Worm (Caenorhabditis elegans): ENCODE results near the gene K05G3.1.
"Not testable (repeated sequence)": the region's sequence is repeated elsewhere in the genome, so short reads cannot be mapped to it uniquely, and the experiment has no call there.

Gene K05G3.1

ce11 chrX:16494630-16495029 lies 6.5 kb upstream of the K05G3.1 start, which contains the start of gene K05G3.2:
TSS of gene K05G3.2 (plus strand) at chrX:16494930.
- TF ChIP-seq pes-1 (GFP tag; IDR thresholded peaks at IDR 0.05) (no peak), flt-1 (GFP tag; IDR thresholded peaks at IDR 0.05) (no peak), ceh-13 (GFP tag; optimal IDR thresholded peaks at IDR 0.05) (no peak), F13C5.2 (tag; optimal IDR thresholded peaks at IDR 0.05) (no peak), hnd-1 (tag; optimal IDR thresholded peaks at IDR 0.05) (no peak), tbx-37 (GFP tag; conservative IDR thresholded peaks at IDR 0.05) (no peak), aly-1 (tag; optimal IDR thresholded peaks at IDR 0.05) (no peak), hmg-4 (GFP tag; optimal IDR thresholded peaks at IDR 0.05) (no peak), B0310.2 (tag; optimal IDR thresholded peaks at IDR 0.05) (no peak)

- TF ChIP-seq ceh-36 (tag; optimal IDR thresholded peaks at IDR 0.05) (no peak), flt-1 (GFP tag; IDR thresholded peaks at IDR 0.05) (no peak), ama-1 (optimal IDR thresholded peaks at IDR 0.05) (no peak), hmg-4 (GFP tag; optimal IDR thresholded peaks at IDR 0.05) (no peak), ceh-13 (GFP tag; optimal IDR thresholded peaks at IDR 0.05) (no peak), aly-1 (tag; optimal IDR thresholded peaks at IDR 0.05) (no peak), tbx-11 (GFP tag; IDR thresholded peaks at IDR 0.05) (no peak), pes-1 (GFP tag; IDR thresholded peaks at IDR 0.05) (peak; percentile 60; the same call in 1 of the 2 replicates), tbx-37 (GFP tag; conservative IDR thresholded peaks at IDR 0.05) (no peak), hmbx-1 (tag; optimal IDR thresholded peaks at IDR 0.05) (no peak), sea-1 (GFP tag; conservative IDR thresholded peaks at IDR 0.05) (0 out of 2 replicates have a peak, but pooled peaks have one; percentile 59), scrt-1 (GFP tag; IDR thresholded peaks at IDR 0.05) (0 out of 2 replicates have a peak, but pooled peaks have one; percentile 45), ets-7 (tag; optimal IDR thresholded peaks at IDR 0.05) (no peak), hnd-1 (tag; optimal IDR thresholded peaks at IDR 0.05) (no peak), F13C5.2 (tag; optimal IDR thresholded peaks at IDR 0.05) (no peak), tra-4 (tag; optimal IDR thresholded peaks at IDR 0.05) (no peak), B0310.2 (tag; optimal IDR thresholded peaks at IDR 0.05) (no peak)
These were observed 1.9 kb downstream of the K05G3.1 start for ce11 chrX:16502997-16503396.

- no peak for TF ChIP-seq tbx-37 (GFP tag; conservative IDR thresholded peaks at IDR 0.05)
- TF ChIP-seq ama-1 (optimal IDR thresholded peaks at IDR 0.05): no peak
- no peak for TF ChIP-seq tra-4 (tag; optimal IDR thresholded peaks at IDR 0.05)
- no peak for TF ChIP-seq aly-1 (tag; optimal IDR thresholded peaks at IDR 0.05)
- no peak for TF ChIP-seq hmg-4 (GFP tag; optimal IDR thresholded peaks at IDR 0.05)
- no peak for TF ChIP-seq ets-7 (tag; optimal IDR thresholded peaks at IDR 0.05)
- no peak for TF ChIP-seq tbx-11 (GFP tag; IDR thresholded peaks at IDR 0.05)
- TF ChIP-seq ceh-13 (GFP tag; optimal IDR thresholded peaks at IDR 0.05): no peak
- no peak for TF ChIP-seq hnd-1 (tag; optimal IDR thresholded peaks at IDR 0.05)
- TF ChIP-seq scrt-1 (GFP tag; IDR thresholded peaks at IDR 0.05): no peak
- TF ChIP-seq ceh-36 (tag; optimal IDR thresholded peaks at IDR 0.05): no peak
- TF ChIP-seq hmbx-1 (tag; optimal IDR thresholded peaks at IDR 0.05): no peak
- no peak for TF ChIP-seq sea-1 (GFP tag; conservative IDR thresholded peaks at IDR 0.05)
- no peak for TF ChIP-seq flt-1 (GFP tag; IDR thresholded peaks at IDR 0.05)
- TF ChIP-seq pes-1 (GFP tag; IDR thresholded peaks at IDR 0.05): no peak
- TF ChIP-seq B0310.2 (tag; optimal IDR thresholded peaks at IDR 0.05): no peak
- TF ChIP-seq F13C5.2 (tag; optimal IDR thresholded peaks at IDR 0.05): no peak
These were observed 4.2 kb downstream of the K05G3.1 start, which contains the start of gene T25D1.3 for ce11 chrX:16505348-16505747. TSS of gene T25D1.3 (plus strand) at chrX:16505648.

- TF ChIP-seq pes-1 (GFP tag; IDR thresholded peaks at IDR 0.05); F13C5.2 (tag; optimal IDR thresholded peaks at IDR 0.05); hnd-1 (tag; optimal IDR thresholded peaks at IDR 0.05): not testable (repeated sequence)
These were observed 14.1 kb downstream of the K05G3.1 start, which contains the start of gene T25D1.2 for ce11 chrX:16515265-16515664. TSS of gene T25D1.2 (plus strand) at chrX:16515565.

- TF ChIP-seq tbx-11 (GFP tag; IDR thresholded peaks at IDR 0.05) (no peak), tbx-37 (GFP tag; conservative IDR thresholded peaks at IDR 0.05) (no peak), tra-4 (tag; optimal IDR thresholded peaks at IDR 0.05) (no peak), hnd-1 (tag; optimal IDR thresholded peaks at IDR 0.05) (no peak), ceh-36 (tag; optimal IDR thresholded peaks at IDR 0.05) (no peak), ama-1 (optimal IDR thresholded peaks at IDR 0.05) (no peak), F13C5.2 (tag; optimal IDR thresholded peaks at IDR 0.05) (no peak), pes-1 (GFP tag; IDR thresholded peaks at IDR 0.05) (no peak), scrt-1 (GFP tag; IDR thresholded peaks at IDR 0.05) (no peak), ceh-13 (GFP tag; optimal IDR thresholded peaks at IDR 0.05) (no peak)
These were observed 17.6 kb downstream of the K05G3.1 start for ce11 chrX:16518771-16519170.

- TF ChIP-seq ets-7 (tag; optimal IDR thresholded peaks at IDR 0.05) (no peak), tra-4 (tag; optimal IDR thresholded peaks at IDR 0.05) (no peak), ama-1 (optimal IDR thresholded peaks at IDR 0.05) (no peak)
These were observed 18.4 kb downstream of the K05G3.1 start, which contains the start of gene T25D1.1 for ce11 chrX:16519517-16519916. TSS of gene T25D1.1 (plus strand) at chrX:16519817.

ce11 chrX:16521722-16522121 lies 20.6 kb downstream of the K05G3.1 start:
- TF ChIP-seq hmbx-1 (tag; optimal IDR thresholded peaks at IDR 0.05) (no peak), ceh-36 (tag; optimal IDR thresholded peaks at IDR 0.05) (no peak)

- TF ChIP-seq flt-1 (GFP tag; IDR thresholded peaks at IDR 0.05): no peak
These were observed 23.2 kb downstream of the K05G3.1 start for ce11 chrX:16524310-16524709.

- TF ChIP-seq scrt-1 (GFP tag; IDR thresholded peaks at IDR 0.05): no peak
- no peak for TF ChIP-seq pes-1 (GFP tag; IDR thresholded peaks at IDR 0.05)
- TF ChIP-seq tbx-37 (GFP tag; conservative IDR thresholded peaks at IDR 0.05): no peak
- peak; percentile 64 for TF ChIP-seq hmg-4 (GFP tag; optimal IDR thresholded peaks at IDR 0.05)
- no peak for TF ChIP-seq B0310.2 (tag; optimal IDR thresholded peaks at IDR 0.05)
These were observed 24.5 kb downstream of the K05G3.1 start for ce11 chrX:16525632-16526031.

Data from whole organism, early embryonic.